Fruit fly (Drosophila melanogaster) whole organism, embryonic: Measurements from ENCODE around the gene RhoGAP100F.
A peak's percentile ranks its signal among the peaks of the same experiment; 100 is the strongest.

Experiments used
- Awh ChIP-seq: fragments of 200-800 bp; sonication (Bioruptor generic); IDR thresholded peaks from 2 replicates; pipeline ENCODE4, ENCODE4 v1.3.6; 2022; ENCODE audit warnings: missing biosample characterization, missing genetic modification characterization
- Blimp-1 ChIP-seq: fragments of 200-800 bp; sonication (Bioruptor generic); optimal IDR thresholded peaks from 3 replicates; lab custom pipeline; 2018; ENCODE audit warnings: missing biosample characterization, missing genetic modification characterization, mild to moderate bottlenecking, moderate library complexity, missing genetic modification reagents
- CG11723 ChIP-seq: fragments of 200-800 bp; sonication (Bioruptor generic); optimal IDR thresholded peaks from 2 replicates; lab custom pipeline; 2017; ENCODE audit warnings: missing biosample characterization, mild to moderate bottlenecking, missing genetic modification characterization
- CG12299 ChIP-seq: fragments of 200-800 bp; sonication (Bioruptor generic); optimal IDR thresholded peaks from 2 replicates; lab custom pipeline; 2018; ENCODE audit warnings: missing biosample characterization, mild to moderate bottlenecking, missing genetic modification characterization
- CG12659 ChIP-seq: fragments of 200-800 bp; sonication (Bioruptor generic); optimal IDR thresholded peaks from 3 replicates; lab custom pipeline; 2017; ENCODE audit warnings: mild to moderate bottlenecking, missing biosample characterization, missing genetic modification reagents, missing genetic modification characterization
- CG12769 ChIP-seq: fragments of 200-800 bp; sonication (Bioruptor generic); optimal IDR thresholded peaks from 2 replicates; lab custom pipeline; 2019; ENCODE audit warnings: missing biosample characterization, mild to moderate bottlenecking, missing genetic modification characterization, moderate library complexity
- CG13894 ChIP-seq: fragments of 200-800 bp; sonication (Bioruptor generic); optimal IDR thresholded peaks from 3 replicates; lab custom pipeline; 2018; ENCODE audit warnings: missing biosample characterization, mild to moderate bottlenecking, missing genetic modification characterization, moderate library complexity
- CG17612 ChIP-seq: fragments of 200-800 bp; sonication (Bioruptor generic); IDR thresholded peaks from 2 replicates; pipeline ENCODE4 v1.3.6; 2022; ENCODE audit warnings: missing biosample characterization, missing genetic modification characterization
- CG1792 ChIP-seq: fragments of 200-800 bp; sonication (Bioruptor generic); optimal IDR thresholded peaks from 2 replicates; lab custom pipeline; 2016; ENCODE audit warnings: missing biosample characterization, missing genetic modification characterization
- CG18011 ChIP-seq: fragments of 200-800 bp; sonication (Bioruptor generic); optimal IDR thresholded peaks from 2 replicates; lab custom pipeline; 2017; ENCODE audit warnings: missing biosample characterization, missing genetic modification characterization, mild to moderate bottlenecking, moderate library complexity, missing genotype
- CG2875 ChIP-seq: fragments of 200-800 bp; sonication (Bioruptor generic); optimal IDR thresholded peaks from 2 replicates; lab custom pipeline; 2017; ENCODE audit warnings: missing biosample characterization, mild to moderate bottlenecking, missing genetic modification characterization, missing genetic modification reagents
- CG32532 ChIP-seq: fragments of 200-800 bp; sonication (Bioruptor generic); IDR thresholded peaks from 2 replicates; pipeline ENCODE4 v1.3.6; 2022; ENCODE audit warnings: missing biosample characterization, missing genetic modification characterization
- CG3407 ChIP-seq: fragments of 200-800 bp; sonication (Bioruptor generic); optimal IDR thresholded peaks from 2 replicates; lab custom pipeline; 2018; ENCODE audit warnings: missing biosample characterization, mild to moderate bottlenecking, missing genetic modification characterization
- CG4707 ChIP-seq: fragments of 200-800 bp; sonication (Bioruptor generic); optimal IDR thresholded peaks from 2 replicates; lab custom pipeline; 2018; ENCODE audit warnings: missing biosample characterization, mild to moderate bottlenecking, missing genetic modification characterization, moderate library complexity
- CG6683 ChIP-seq: fragments of 200-800 bp; sonication (Bioruptor generic); optimal IDR thresholded peaks from 2 replicates; lab custom pipeline; 2017; ENCODE audit warnings: missing biosample characterization, mild to moderate bottlenecking, missing genetic modification characterization, missing genetic modification reagents
- CG6765 ChIP-seq: fragments of 200-800 bp; sonication (Bioruptor generic); optimal IDR thresholded peaks from 3 replicates; lab custom pipeline; 2017; ENCODE audit warnings: missing biosample characterization, mild to moderate bottlenecking, missing genetic modification characterization
- CG6791 ChIP-seq: fragments of 200-800 bp; sonication (Bioruptor generic); IDR thresholded peaks from 3 replicates; pipeline ENCODE4 v1.3.6; 2022; ENCODE audit warnings: missing biosample characterization, missing genetic modification characterization; ENCODE audit not compliant: partially characterized antibody
- CG8290 ChIP-seq, 3 experiments: fragments of 200-800 bp; sonication (Bioruptor generic); optimal IDR thresholded peaks; 2 replicates each; lab custom pipeline; 2016 to 2019; ENCODE audit warnings: missing biosample characterization in 3 of 3, missing genetic modification characterization in 3 of 3, mild to moderate bottlenecking in 2 of 3, moderate library complexity in 1 of 3
- CG8388 ChIP-seq: fragments of 200-800 bp; sonication (Bioruptor generic); optimal IDR thresholded peaks from 2 replicates; lab custom pipeline; 2019; ENCODE audit warnings: missing biosample characterization, mild to moderate bottlenecking, missing genetic modification characterization, moderate library complexity
- Camta ChIP-seq: fragments of 200-800 bp; sonication (Bioruptor generic); optimal IDR thresholded peaks from 2 replicates; lab custom pipeline; 2016; ENCODE audit warnings: missing biosample characterization, missing genetic modification characterization
- D ChIP-seq, 2 experiments: fragments of 200-800 bp in 1 of 2; fragments of >200 bp in 1 of 2; sonication (Bioruptor generic) in 1 of 2; optimal IDR thresholded peaks; 2 replicates in 1 of 2; 3 replicates in 1 of 2; lab custom pipeline; 2017; ENCODE audit warnings: mild to moderate bottlenecking in 1 of 2, missing biosample characterization in 1 of 2, missing genetic modification characterization in 1 of 2, missing genetic modification reagents in 1 of 2
- Dip2 ChIP-seq: fragments of 200-800 bp; sonication (Bioruptor generic); IDR thresholded peaks from 2 replicates; pipeline ENCODE4 v1.3.6; 2022; ENCODE audit warnings: missing biosample characterization, missing genetic modification characterization
- Dip3 ChIP-seq: fragments of 200-800 bp; sonication (Bioruptor generic); optimal IDR thresholded peaks from 3 replicates; lab custom pipeline; 2016; ENCODE audit warnings: missing biosample characterization, missing genetic modification characterization
- Doc3 ChIP-seq: fragments of 200-800 bp; sonication (Bioruptor generic); IDR thresholded peaks from 3 replicates; pipeline ENCODE4 v1.3.6; 2022; ENCODE audit warnings: missing biosample characterization, missing genetic modification characterization; ENCODE audit not compliant: partially characterized antibody
- Fer1 ChIP-seq: fragments of 200-800 bp; sonication (Bioruptor generic); optimal IDR thresholded peaks from 2 replicates; lab custom pipeline; 2017; ENCODE audit warnings: missing biosample characterization, mild to moderate bottlenecking, missing genetic modification characterization
- Fer3 ChIP-seq: fragments of 200-800 bp; sonication (Bioruptor generic); optimal IDR thresholded peaks from 2 replicates; lab custom pipeline; 2018; ENCODE audit warnings: missing biosample characterization, mild to moderate bottlenecking, missing genetic modification characterization, moderate library complexity
- GATAe ChIP-seq: fragments of 200-800 bp; sonication (Bioruptor generic); conservative IDR thresholded peaks from 2 replicates; pipeline ENCODE4 v1.3.6; 2022; ENCODE audit warnings: missing biosample characterization, missing genetic modification characterization
- HLH54F ChIP-seq: fragments of 200-800 bp; sonication (Bioruptor generic); optimal IDR thresholded peaks from 3 replicates; lab custom pipeline; 2016; ENCODE audit warnings: missing biosample characterization, missing genetic modification characterization
- Lim3 ChIP-seq: fragments of 200-800 bp; sonication (Bioruptor generic); IDR thresholded peaks from 2 replicates; pipeline ENCODE4 v1.3.6; 2022; ENCODE audit warnings: missing biosample characterization, missing genetic modification characterization
- Mes4 ChIP-seq: fragments of 200-800 bp; sonication (Bioruptor generic); optimal IDR thresholded peaks from 2 replicates; lab custom pipeline; 2016; ENCODE audit warnings: missing biosample characterization, missing genetic modification characterization
- Opbp ChIP-seq: fragments of 200-800 bp; sonication (Bioruptor generic); IDR thresholded peaks from 3 replicates; pipeline ENCODE4 v1.3.6; 2022; ENCODE audit warnings: missing biosample characterization, missing genetic modification characterization; ENCODE audit not compliant: partially characterized antibody
- Trl ChIP-seq, 3 experiments: fragments of >200 bp in 2 of 3; fragments of 200-800 bp in 1 of 3; sonication (Bioruptor generic) in 1 of 3; optimal IDR thresholded peaks; 2 replicates in 1 of 3; 3 replicates in 2 of 3; lab custom pipeline; 2016 to 2017; ENCODE audit warnings: missing biosample characterization in 1 of 3, missing genetic modification characterization in 1 of 3
- Xrp1 ChIP-seq: fragments of 200-800 bp; sonication (Bioruptor generic); IDR thresholded peaks from 2 replicates; pipeline ENCODE4 v1.3.6; 2022; ENCODE audit warnings: missing biosample characterization, missing genetic modification characterization
- ab ChIP-seq: fragments of 200-800 bp; sonication (Bioruptor generic); optimal IDR thresholded peaks from 2 replicates; lab custom pipeline; 2016; ENCODE audit warnings: missing biosample characterization, missing genetic modification characterization
- aop ChIP-seq: fragments of 200-800 bp; sonication (Bioruptor generic); IDR thresholded peaks from 2 replicates; pipeline ENCODE4 v1.3.6; 2022; ENCODE audit warnings: missing biosample characterization, missing genetic modification characterization
- ap ChIP-seq: fragments of 200-800 bp; sonication (Bioruptor generic); IDR thresholded peaks from 2 replicates; pipeline ENCODE4 v1.3.6; 2022; ENCODE audit warnings: missing biosample characterization, missing genetic modification characterization
- ato ChIP-seq: fragments of 200-800 bp; sonication (Bioruptor generic); IDR thresholded peaks from 2 replicates; pipeline ENCODE4 v1.3.6; 2022; ENCODE audit warnings: missing biosample characterization, missing genetic modification characterization; ENCODE audit not compliant: partially characterized antibody
- croc ChIP-seq: fragments of 200-800 bp; sonication (Bioruptor generic); conservative IDR thresholded peaks from 3 replicates; pipeline ENCODE4 v1.3.6; 2022; ENCODE audit warnings: missing biosample characterization, missing genetic modification characterization
- crol ChIP-seq: fragments of 200-800 bp; sonication (Bioruptor generic); IDR thresholded peaks from 2 replicates; pipeline ENCODE4 v1.3.6; 2022; ENCODE audit warnings: missing biosample characterization, missing genetic modification characterization
- fd102C ChIP-seq: fragments of 200-800 bp; sonication (Bioruptor generic); optimal IDR thresholded peaks from 2 replicates; lab custom pipeline; 2018; ENCODE audit warnings: missing biosample characterization, mild to moderate bottlenecking, missing genetic modification characterization, moderate library complexity
- fd3F ChIP-seq: fragments of 200-800 bp; sonication (Bioruptor generic); optimal IDR thresholded peaks from 2 replicates; lab custom pipeline; 2018; ENCODE audit warnings: missing biosample characterization, mild to moderate bottlenecking, missing genetic modification characterization, moderate library complexity
- ftz-f1 ChIP-seq: fragments of 200-800 bp; sonication (Bioruptor generic); optimal IDR thresholded peaks from 2 replicates; lab custom pipeline; 2016; ENCODE audit warnings: missing biosample characterization, missing genetic modification characterization
- gcm ChIP-seq: fragments of 200-800 bp; sonication (Bioruptor generic); optimal IDR thresholded peaks from 2 replicates; lab custom pipeline; 2019; ENCODE audit warnings: missing biosample characterization, mild to moderate bottlenecking, missing genetic modification characterization, moderate library complexity
- mld ChIP-seq: fragments of 200-800 bp; sonication (Bioruptor generic); IDR thresholded peaks from 3 replicates; pipeline ENCODE4 v1.3.6; 2022; ENCODE audit warnings: missing biosample characterization, missing genetic modification characterization; ENCODE audit not compliant: partially characterized antibody
- nom ChIP-seq: fragments of 200-800 bp; sonication (Bioruptor generic); optimal IDR thresholded peaks from 2 replicates; lab custom pipeline; 2017; ENCODE audit warnings: missing biosample characterization, missing genetic modification characterization, mild to moderate bottlenecking, moderate library complexity, missing genetic modification reagents
- onecut ChIP-seq: fragments of 200-800 bp; sonication (Bioruptor generic); IDR thresholded peaks from 2 replicates; pipeline ENCODE4 v1.3.6; 2022; ENCODE audit warnings: missing biosample characterization, missing genetic modification characterization
- sd ChIP-seq: fragments of 200-800 bp; sonication (Bioruptor generic); optimal IDR thresholded peaks from 3 replicates; lab custom pipeline; 2018; ENCODE audit warnings: missing biosample characterization, mild to moderate bottlenecking, missing genetic modification characterization, moderate library complexity
- seq ChIP-seq: fragments of 200-800 bp; sonication (Bioruptor generic); IDR thresholded peaks from 2 replicates; pipeline ENCODE4 v1.3.6; 2022; ENCODE audit warnings: missing biosample characterization, missing genetic modification characterization
- wek ChIP-seq: fragments of 200-800 bp; sonication (Bioruptor generic); optimal IDR thresholded peaks from 3 replicates; lab custom pipeline; 2018; ENCODE audit warnings: missing biosample characterization, mild to moderate bottlenecking, missing genetic modification characterization, moderate library complexity

Gene RhoGAP100F

dm6 chr3R:31812976-31813298, 528 bp downstream of the RhoGAP100F start (continued):
- TF ChIP-seq Opbp, result peak; percentile 61; the same call in 1 of the 3 replicates
- TF ChIP-seq Xrp1 (GFP tag; lab: Robert Waterston, UW), result no peak
- TF ChIP-seq HLH54F (GFP tag; lab: Kevin White, UChicago), result no peak
- no peak; the same call in 2 of the 3 replicates for TF ChIP-seq mld (GFP tag; lab: Robert Waterston, UW)
- no peak for TF ChIP-seq ab (GFP tag; lab: Kevin White, UChicago)
- no peak for TF ChIP-seq CG13894 (tag; lab: Kevin White, UChicago)
- TF ChIP-seq Awh (GFP tag; lab: Robert Waterston, UW), result no peak
- 0 out of 2 replicates have a peak, but pooled peaks have one; percentile 1 for TF ChIP-seq seq
- no peak for TF ChIP-seq ftz-f1 (GFP tag; lab: Kevin White, UChicago)
- no peak for TF ChIP-seq Lim3 (GFP tag; lab: Robert Waterston, UW)
- TF ChIP-seq aop, result no peak
- no peak for TF ChIP-seq CG6765 (GFP tag; lab: Kevin White, UChicago)
- TF ChIP-seq gcm, result no peak
- no peak for TF ChIP-seq nom
- TF ChIP-seq ato (GFP tag; lab: Robert Waterston, UW), result peak; percentile 11; the same call in 1 of the 2 replicates
- no peak for TF ChIP-seq CG1792 (GFP tag; lab: Kevin White, UChicago)
- no peak for TF ChIP-seq Doc3
- no peak for TF ChIP-seq CG18011 (GFP tag; lab: Kevin White, UChicago)
- TF ChIP-seq CG8388 (GFP tag; lab: Kevin White, UChicago), result no peak
- TF ChIP-seq CG32532 (GFP tag; lab: Robert Waterston, UW), result no peak
- no peak for TF ChIP-seq onecut
- no peak for TF ChIP-seq CG6683
- TF ChIP-seq GATAe (GFP tag; lab: Robert Waterston, UW), result no peak
- no peak for TF ChIP-seq CG12659 (GFP tag; lab: Kevin White, UChicago)
- TF ChIP-seq wek (GFP tag; lab: Kevin White, UChicago), result no peak
- TF ChIP-seq fd3F (GFP tag; lab: Kevin White, UChicago), result no peak
- peak; percentile 66 for TF ChIP-seq crol (GFP tag; lab: Robert Waterston, UW)
- no peak for TF ChIP-seq CG4707
- TF ChIP-seq CG6791, result peak; percentile 54; the same call in 1 of the 3 replicates
- no peak for TF ChIP-seq CG8290 (GFP tag; optimal IDR thresholded peaks at IDR 0.05; lab: Kevin White, UChicago)
- no peak for TF ChIP-seq CG8290 (tag; optimal IDR thresholded peaks at IDR 0.05; lab: Kevin White, UChicago)
- no peak for TF ChIP-seq CG3407
- TF ChIP-seq Dip3 (GFP tag; lab: Kevin White, UChicago), result no peak
- no peak for TF ChIP-seq Mes4 (GFP tag; lab: Kevin White, UChicago)
- no peak for TF ChIP-seq CG2875
- no peak for TF ChIP-seq fd102C (GFP tag; lab: Kevin White, UChicago)
- no peak for TF ChIP-seq Blimp-1 (GFP tag; lab: Kevin White, UChicago)
- TF ChIP-seq Fer3 (tag; lab: Kevin White, UChicago), result no peak
- TF ChIP-seq CG17612 (GFP tag; lab: Robert Waterston, UW), result no peak
- no peak for TF ChIP-seq Dip2 (GFP tag; lab: Robert Waterston, UW)
- no peak for TF ChIP-seq CG12769
- TF ChIP-seq D (optimal IDR thresholded peaks at IDR 0.05; lab: Kevin White, UChicago), result no peak
- TF ChIP-seq D (GFP tag; optimal IDR thresholded peaks at IDR 0.05; lab: Kevin White, UChicago), result no peak
- no peak for TF ChIP-seq croc (GFP tag; lab: Robert Waterston, UW)
- TF ChIP-seq sd (tag; lab: Kevin White, UChicago), result peak; percentile 74
- TF ChIP-seq Trl (optimal IDR thresholded peaks at IDR 0.05; lab: Kevin White, UChicago), result peak in 1 of 2 experiments; percentile 31
- TF ChIP-seq Trl (GFP tag; optimal IDR thresholded peaks at IDR 0.05; lab: Kevin White, UChicago), result no peak
- no peak for TF ChIP-seq Camta (GFP tag; lab: Kevin White, UChicago)
- TF ChIP-seq CG11723 (GFP tag; lab: Kevin White, UChicago), result no peak
- no peak for TF ChIP-seq Fer1
- no peak for TF ChIP-seq CG12299 (tag; lab: Kevin White, UChicago)
- no peak for TF ChIP-seq ap (GFP tag; lab: Robert Waterston, UW)
